Worm (Caenorhabditis elegans) whole organism, L2 larva: ENCODE measurements around the gene Y37H2A.12.

Experiments used
- C34F6.9 ChIP-seq: fragments of 150-350 bp; optimal IDR thresholded peaks from 2 replicates; lab custom pipeline; 2014; ENCODE audit warnings: missing biosample characterization, missing genetic modification characterization
- Y55F3AM.14 ChIP-seq: fragments of 200-800 bp; sonication (Bioruptor generic); optimal IDR thresholded peaks from 2 replicates; lab custom pipeline; 2018; ENCODE audit warnings: mild to moderate bottlenecking, missing genetic modification characterization, missing compliant biosample characterization
- ZK546.5 ChIP-seq: sonication (generic microtip); optimal IDR thresholded peaks from 2 replicates; lab custom pipeline; 2017; ENCODE audit warnings: missing biosample characterization, missing genetic modification characterization
- alr-1 ChIP-seq: fragments of 150-350 bp; optimal IDR thresholded peaks from 2 replicates; lab custom pipeline; 2014; ENCODE audit warnings: missing biosample characterization, missing genetic modification characterization
- aly-2 ChIP-seq: fragments of 150-350 bp; optimal IDR thresholded peaks from 2 replicates; lab custom pipeline; 2014; ENCODE audit warnings: missing biosample characterization, missing genetic modification characterization
- ama-1 ChIP-seq: fragments of 150-350 bp; optimal IDR thresholded peaks from 2 replicates; lab custom pipeline; 2018; ENCODE audit warnings: inconsistent platforms
- blmp-1 ChIP-seq: sonication (generic microtip); optimal IDR thresholded peaks from 2 replicates; lab custom pipeline; 2017; ENCODE audit warnings: missing genetic modification characterization, mild to moderate bottlenecking, missing compliant biosample characterization, antibody characterized with exemption, moderate library complexity; ENCODE audit not compliant: insufficient read depth
- ceh-16 ChIP-seq: fragments of 150-350 bp; optimal IDR thresholded peaks from 2 replicates; lab custom pipeline; 2014; ENCODE audit warnings: missing biosample characterization, missing genetic modification characterization
- ceh-82 ChIP-seq: fragments of 150-350 bp; optimal IDR thresholded peaks from 2 replicates; lab custom pipeline; 2014; ENCODE audit warnings: missing biosample characterization, missing genetic modification characterization
- crh-2 ChIP-seq: sonication (generic microtip); optimal IDR thresholded peaks from 2 replicates; lab custom pipeline; 2017; ENCODE audit warnings: missing biosample characterization, missing genetic modification characterization
- dmd-4 ChIP-seq: sonication (generic microtip); optimal IDR thresholded peaks from 2 replicates; lab custom pipeline; 2017; ENCODE audit warnings: missing biosample characterization, missing genetic modification characterization
- egl-27 ChIP-seq: sonication (generic microtip); optimal IDR thresholded peaks from 3 replicates; lab custom pipeline; 2017; ENCODE audit warnings: missing biosample characterization, missing genetic modification reagents, missing genetic modification characterization
- elt-1 ChIP-seq: fragments of 150-350 bp; optimal IDR thresholded peaks from 2 replicates; lab custom pipeline; 2014; ENCODE audit warnings: missing biosample characterization, missing genetic modification characterization
- elt-3 ChIP-seq: sonication (generic microtip); optimal IDR thresholded peaks from 2 replicates; lab custom pipeline; 2017; ENCODE audit warnings: missing biosample characterization, missing genetic modification characterization
- gmeb-1 ChIP-seq: fragments of 150-350 bp; optimal IDR thresholded peaks from 2 replicates; lab custom pipeline; 2014; ENCODE audit warnings: missing biosample characterization, missing genetic modification characterization
- lin-11 ChIP-seq: fragments of 150-350 bp; sonication (generic microtip); optimal IDR thresholded peaks from 2 replicates; lab custom pipeline; 2014; ENCODE audit warnings: missing biosample characterization, missing genetic modification characterization, inconsistent platforms, mixed read lengths
- lin-13 ChIP-seq: fragments of 150-350 bp; optimal IDR thresholded peaks from 2 replicates; lab custom pipeline; 2014; ENCODE audit warnings: missing biosample characterization, missing genetic modification reagents, missing genetic modification characterization
- lin-39 ChIP-seq: fragments of 150-350 bp; optimal IDR thresholded peaks from 2 replicates; lab custom pipeline; 2014; ENCODE audit warnings: missing biosample characterization, missing genetic modification reagents, missing genetic modification characterization
- lsy-2 ChIP-seq, 2 experiments: fragments of 150-350 bp in 1 of 2; sonication (generic microtip) in 1 of 2; optimal IDR thresholded peaks; 2 replicates each; lab custom pipeline; 2014 to 2017; ENCODE audit warnings: missing biosample characterization in 2 of 2, missing genetic modification characterization in 2 of 2
- mab-5 ChIP-seq: fragments of 150-350 bp; optimal IDR thresholded peaks from 2 replicates; lab custom pipeline; 2014; ENCODE audit warnings: missing biosample characterization, missing genetic modification characterization
- mbf-1 ChIP-seq: sonication (generic microtip); optimal IDR thresholded peaks from 2 replicates; lab custom pipeline; 2017; ENCODE audit warnings: missing biosample characterization, missing genetic modification characterization
- nhr-10 ChIP-seq: sonication (generic microtip); optimal IDR thresholded peaks from 2 replicates; lab custom pipeline; 2017; ENCODE audit warnings: missing biosample characterization, missing genetic modification characterization
- nhr-11 ChIP-seq: fragments of 150-350 bp; optimal IDR thresholded peaks from 2 replicates; lab custom pipeline; 2014; ENCODE audit warnings: missing biosample characterization, missing genetic modification characterization
- nhr-12 ChIP-seq: fragments of 150-350 bp; optimal IDR thresholded peaks from 2 replicates; lab custom pipeline; 2014; ENCODE audit warnings: missing biosample characterization, missing genetic modification characterization
- nhr-129 ChIP-seq: fragments of 150-350 bp; optimal IDR thresholded peaks from 2 replicates; lab custom pipeline; 2014; ENCODE audit warnings: missing biosample characterization, missing genetic modification characterization
- nhr-6 ChIP-seq: fragments of 150-350 bp; optimal IDR thresholded peaks from 2 replicates; lab custom pipeline; 2014; ENCODE audit warnings: missing biosample characterization, missing genetic modification characterization
- nhr-77 ChIP-seq: fragments of 150-350 bp; optimal IDR thresholded peaks from 2 replicates; lab custom pipeline; 2014; ENCODE audit warnings: missing biosample characterization, missing genetic modification characterization
- peb-1 ChIP-seq: fragments of 150-350 bp; optimal IDR thresholded peaks from 2 replicates; lab custom pipeline; 2014; ENCODE audit warnings: missing biosample characterization, missing genetic modification characterization
- skn-1 ChIP-seq: sonication (generic microtip); optimal IDR thresholded peaks from 2 replicates; lab custom pipeline; 2017; ENCODE audit warnings: missing biosample characterization, missing genetic modification characterization
- sma-3 ChIP-seq: sonication (generic microtip); optimal IDR thresholded peaks from 2 replicates; lab custom pipeline; 2016; ENCODE audit warnings: missing genetic modification reagents, missing genetic modification characterization, missing compliant biosample characterization
- unc-39 ChIP-seq: fragments of 150-350 bp; optimal IDR thresholded peaks from 2 replicates; lab custom pipeline; 2014; ENCODE audit warnings: missing biosample characterization, missing genetic modification characterization
- unc-55 ChIP-seq: fragments of 150-350 bp; sonication (generic microtip); optimal IDR thresholded peaks from 3 replicates; lab custom pipeline; 2014; ENCODE audit warnings: missing biosample characterization, missing genetic modification reagents, missing genetic modification characterization
- unc-62 ChIP-seq: fragments of 150-350 bp; optimal IDR thresholded peaks from 2 replicates; lab custom pipeline; 2014; ENCODE audit warnings: missing biosample characterization, missing genetic modification reagents, missing genetic modification characterization
- zag-1 ChIP-seq: fragments of 150-350 bp; optimal IDR thresholded peaks from 2 replicates; lab custom pipeline; 2014; ENCODE audit warnings: missing biosample characterization, missing genetic modification characterization
- ztf-1 ChIP-seq: fragments of 200-800 bp; sonication (Bioruptor generic); conservative IDR thresholded peaks from 2 replicates; pipeline ENCODE4 v1.3.6; 2022; ENCODE audit warnings: missing genetic modification characterization, missing compliant biosample characterization
- ztf-11 ChIP-seq: sonication (generic microtip); optimal IDR thresholded peaks from 2 replicates; lab custom pipeline; 2017; ENCODE audit warnings: missing biosample characterization, missing genetic modification characterization
- ztf-4 ChIP-seq: fragments of 150-350 bp; optimal IDR thresholded peaks from 2 replicates; lab custom pipeline; 2014; ENCODE audit warnings: missing biosample characterization, missing genetic modification characterization

The Y37H2A.12 gene

ce11 chrV:18098387-18098786 is 32.5 kb downstream of the Y37H2A.12 start, which contains the start of gene par-4:
Gene par-4, plus strand, starts transcription at chrV:18098687.
- no peak for TF ChIP-seq nhr-77 (tag; lab: Kevin White, UChicago)
- no peak for TF ChIP-seq nhr-129
- TF ChIP-seq nhr-6: no peak
- no peak for TF ChIP-seq egl-27
- TF ChIP-seq gmeb-1 (tag; lab: Kevin White, UChicago): no peak
- TF ChIP-seq zag-1 (tag; lab: Kevin White, UChicago): no peak
- no peak for TF ChIP-seq nhr-12
- TF ChIP-seq Y55F3AM.14 (GFP tag; lab: Kevin White, UChicago): no peak
- TF ChIP-seq ztf-11 (tag; lab: Kevin White, UChicago): no peak
- no peak for TF ChIP-seq peb-1 (tag; lab: Kevin White, UChicago)
- no peak for TF ChIP-seq dmd-4

ce11 chrV:18093941-18094340 is 37.0 kb downstream of the Y37H2A.12 start:
- no peak for TF ChIP-seq blmp-1
- TF ChIP-seq mbf-1 (tag; lab: Kevin White, UChicago): no peak
- no peak for TF ChIP-seq ztf-11 (tag; lab: Kevin White, UChicago)
- no peak for TF ChIP-seq lin-13 (GFP tag; lab: Kevin White, UChicago)
- no peak for TF ChIP-seq alr-1
- TF ChIP-seq gmeb-1 (tag; lab: Kevin White, UChicago): no peak
- no peak for TF ChIP-seq lsy-2 (tag; optimal IDR thresholded peaks at IDR 0.05; lab: Kevin White, UChicago)
- TF ChIP-seq Y55F3AM.14 (GFP tag; lab: Kevin White, UChicago): no peak
- no peak for TF ChIP-seq nhr-12
- TF ChIP-seq mab-5: no peak
- no peak for TF ChIP-seq unc-55 (GFP tag; lab: Kevin White, UChicago)
- no peak for TF ChIP-seq skn-1 (tag; lab: Kevin White, UChicago)
- TF ChIP-seq elt-3 (tag; lab: Kevin White, UChicago): no peak
- no peak for TF ChIP-seq ztf-1 (GFP tag; lab: Robert Waterston, UW)
- TF ChIP-seq ZK546.5: no peak
- TF ChIP-seq aly-2 (tag; lab: Kevin White, UChicago): no peak
- no peak for TF ChIP-seq unc-62 (GFP tag; lab: Kevin White, UChicago)
- no peak for TF ChIP-seq ama-1 (lab: Kevin White, UChicago)
- TF ChIP-seq, all 48 proteins: peak for 0

- TF ChIP-seq aly-2 (tag; lab: Kevin White, UChicago): no peak
- no peak for TF ChIP-seq lin-39
- no peak for TF ChIP-seq mab-5
- TF ChIP-seq ZK546.5: no peak
Measured at ce11 chrV:18091216-18091615, 39.7 kb downstream of the Y37H2A.12 start.

ce11 chrV:18086783-18087182 is 44.1 kb downstream of the Y37H2A.12 start, which contains the start of gene slr-2:
Gene slr-2, plus strand, starts transcription at chrV:18087123.
- no peak for TF ChIP-seq elt-1 (tag; lab: Kevin White, UChicago)
- TF ChIP-seq elt-3 (tag; lab: Kevin White, UChicago): no peak
- TF ChIP-seq unc-55 (GFP tag; lab: Kevin White, UChicago): peak; percentile 84
- TF ChIP-seq C34F6.9: peak; percentile 57
- no peak for TF ChIP-seq alr-1
- no peak for TF ChIP-seq nhr-77 (tag; lab: Kevin White, UChicago)
- no peak for TF ChIP-seq nhr-6
- TF ChIP-seq lsy-2 (tag; optimal IDR thresholded peaks at IDR 0.05; lab: Kevin White, UChicago): peak; percentile 23 to 72
- TF ChIP-seq gmeb-1 (tag; lab: Kevin White, UChicago): peak; percentile 96
- no peak for TF ChIP-seq ceh-16
- no peak for TF ChIP-seq egl-27
- peak; percentile 26 for TF ChIP-seq crh-2 (tag; lab: Kevin White, UChicago)
- TF ChIP-seq lin-11 (tag; lab: Kevin White, UChicago): no peak
- no peak for TF ChIP-seq nhr-11 (tag; lab: Kevin White, UChicago)
- no peak for TF ChIP-seq nhr-10 (tag; lab: Kevin White, UChicago)
- TF ChIP-seq lin-13 (GFP tag; lab: Kevin White, UChicago): peak; percentile 24
- TF ChIP-seq skn-1 (tag; lab: Kevin White, UChicago): no peak
- TF ChIP-seq unc-39: no peak
- no peak for TF ChIP-seq nhr-12
- peak; percentile 6 for TF ChIP-seq mab-5
- TF ChIP-seq ceh-82 (tag; lab: Kevin White, UChicago): no peak
- no peak for TF ChIP-seq aly-2 (tag; lab: Kevin White, UChicago)
- TF ChIP-seq nhr-129: peak; percentile 49

ce11 chrV:18086174-18086661 is 44.7 kb downstream of the Y37H2A.12 start, which contains the start of gene Y59A8B.12:
Gene Y59A8B.12, minus strand, starts transcription at chrV:18086224.
- TF ChIP-seq blmp-1 (no peak), lin-11 (tag; lab: Kevin White, UChicago) (no peak), lin-13 (GFP tag; lab: Kevin White, UChicago) (no peak), Y55F3AM.14 (GFP tag; lab: Kevin White, UChicago) (no peak), sma-3 (GFP tag; lab: Kevin White, UChicago) (no peak), nhr-10 (tag; lab: Kevin White, UChicago) (no peak), nhr-12 (no peak), nhr-129 (no peak), ztf-1 (GFP tag; lab: Robert Waterston, UW) (no peak), unc-62 (GFP tag; lab: Kevin White, UChicago) (no peak), ztf-4 (tag; lab: Kevin White, UChicago) (no peak)
